Worm (Caenorhabditis elegans): ENCODE results near the gene pgph-2.
A peak's percentile ranks its signal among the peaks of the same experiment; 100 is the strongest.

pgph-2 gene

DNA sequence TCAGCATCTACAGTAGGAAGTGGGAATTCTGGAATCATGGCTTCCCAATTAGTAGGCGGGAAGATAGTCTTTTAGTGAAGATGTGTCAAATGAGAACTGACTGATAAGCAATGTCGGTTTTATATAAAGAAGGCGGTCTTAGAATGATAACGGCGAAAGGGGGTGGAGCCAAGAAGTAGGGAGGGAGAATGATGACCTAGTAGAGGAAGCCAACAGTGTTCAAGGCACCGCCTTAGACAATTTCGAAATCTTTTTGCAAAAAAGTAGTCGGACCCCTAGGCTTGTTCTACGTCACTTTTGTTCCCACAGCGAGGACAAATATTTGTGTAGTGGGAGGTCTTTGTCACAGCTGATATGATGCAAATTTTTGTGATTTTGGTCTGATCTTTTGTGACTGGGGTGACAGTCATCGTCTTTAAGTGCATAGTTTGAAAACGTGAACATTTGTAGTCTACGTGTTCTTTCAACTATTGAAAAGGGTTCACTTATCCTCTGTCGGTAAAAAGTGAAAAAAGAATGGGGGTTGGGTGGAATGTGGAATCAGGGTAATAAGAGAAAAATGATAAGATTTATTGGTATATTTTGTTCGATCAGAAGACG is 48.2 kb downstream of the pgph-2 start, which contains the start of gene ZC250.4:
TSS of gene ZC250.4 (minus strand) at position 78 of the 600 bp plus-strand sequence.
- TF ChIP-seq tlf-1 (GFP tag; optimal IDR thresholded peaks at IDR 0.05) (no peak), madf-3 (GFP tag; IDR thresholded peaks at IDR 0.05) (no peak), nhr-80 (tag; optimal IDR thresholded peaks at IDR 0.05) (peak; percentile 77), lag-1 (GFP tag; IDR thresholded peaks at IDR 0.05) (no peak), Y95B8A.8 (GFP tag; IDR thresholded peaks at IDR 0.05) (no peak), attf-5 (GFP tag; optimal IDR thresholded peaks at IDR 0.05) (no peak), egl-18 (GFP tag; IDR thresholded peaks at IDR 0.05) (no peak), sptf-2 (GFP tag; optimal IDR thresholded peaks at IDR 0.05) (no peak), cebp-1 (GFP tag; IDR thresholded peaks at IDR 0.05) (no peak), cebp-1 (tag; optimal IDR thresholded peaks at IDR 0.05) (peak; percentile 43), hrde-1 (tag; optimal IDR thresholded peaks at IDR 0.05; ENCODE audit: borderline replicate concordance) (no peak)

- TF ChIP-seq let-607 (tag; optimal IDR thresholded peaks at IDR 0.05): peak in 1 of 2 experiments; percentile 14
- TF ChIP-seq ets-4 (GFP tag; optimal IDR thresholded peaks at IDR 0.05): peak; percentile 38
- TF ChIP-seq cebp-1 (GFP tag; IDR thresholded peaks at IDR 0.05): no peak
- peak; percentile 52 for TF ChIP-seq cebp-1 (tag; optimal IDR thresholded peaks at IDR 0.05)
- TF ChIP-seq nhr-80 (tag; optimal IDR thresholded peaks at IDR 0.05): peak; percentile 75
- no peak for TF ChIP-seq F49E8.2 (tag; optimal IDR thresholded peaks at IDR 0.05; ENCODE audit: insufficient read depth)
- peak; percentile 42 for TF ChIP-seq atf-7 (tag; optimal IDR thresholded peaks at IDR 0.05)
These were observed 51.6 kb downstream of the pgph-2 start for ce11 chrV:5816470-5817061.

- TF ChIP-seq dox-1 (GFP tag; IDR thresholded peaks at IDR 0.05) (peak; percentile 6; the same call in 1 of the 2 replicates), attf-5 (GFP tag; optimal IDR thresholded peaks at IDR 0.05) (no peak), nhr-80 (tag; optimal IDR thresholded peaks at IDR 0.05) (peak; percentile 66)
These were observed 55.0 kb downstream of the pgph-2 start for ce11 chrV:5819903-5820302.

ce11 chrV:5820401-5820800 is 55.5 kb downstream of the pgph-2 start:
- TF ChIP-seq K11D2.4 (GFP tag; IDR thresholded peaks at IDR 0.05) (no peak), lin-26 (GFP tag; IDR thresholded peaks at IDR 0.05) (no peak), atf-7 (tag; optimal IDR thresholded peaks at IDR 0.05) (no peak), lin-40 (tag; optimal IDR thresholded peaks at IDR 0.05) (no peak), nfya-1 (tag; optimal IDR thresholded peaks at IDR 0.05; ENCODE audit: borderline replicate concordance, insufficient read depth) (no peak), nfyb-1 (GFP tag; IDR thresholded peaks at IDR 0.05) (no peak), ztf-28 (GFP tag; IDR thresholded peaks at IDR 0.05) (no peak), dpl-1 (GFP tag; optimal IDR thresholded peaks at IDR 0.05) (no peak), tlf-1 (GFP tag; optimal IDR thresholded peaks at IDR 0.05) (no peak), ceh-91 (GFP tag; IDR thresholded peaks at IDR 0.05) (no peak), hsf-1 (GFP tag; IDR thresholded peaks at IDR 0.05) (no peak), gei-17 (GFP tag; optimal IDR thresholded peaks at IDR 0.05) (no peak), pbrm-1 (GFP tag; IDR thresholded peaks at IDR 0.05) (no peak), mel-28 (tag; optimal IDR thresholded peaks at IDR 0.05; ENCODE audit: borderline replicate concordance) (no peak), cebp-1 (GFP tag; IDR thresholded peaks at IDR 0.05) (no peak), cebp-1 (tag; optimal IDR thresholded peaks at IDR 0.05) (no peak), repo-1 (tag; optimal IDR thresholded peaks at IDR 0.05) (no peak), nhr-120 (GFP tag; IDR thresholded peaks at IDR 0.05) (no peak)

Data from whole organism, young adult.